Worm (Caenorhabditis elegans) whole organism, late embryonic: ENCODE results near the gene col-177.

Experiments
- C38D4.7 ChIP-seq: fragments of 200-800 bp; sonication (Bioruptor generic); optimal IDR thresholded peaks from 2 replicates; lab custom pipeline; 2018; ENCODE audit warnings: mild to moderate bottlenecking, missing genetic modification characterization, moderate library complexity, missing compliant biosample characterization
- F13H6.1 ChIP-seq: sonication (generic microtip); optimal IDR thresholded peaks from 2 replicates; lab custom pipeline; 2016; ENCODE audit warnings: missing genetic modification characterization, missing compliant biosample characterization
- K02D7.2 ChIP-seq: sonication (generic microtip); optimal IDR thresholded peaks from 2 replicates; lab custom pipeline; 2017; ENCODE audit warnings: mild to moderate bottlenecking, missing genetic modification characterization, missing compliant biosample characterization
- K09A11.1 ChIP-seq: sonication (generic microtip); optimal IDR thresholded peaks from 2 replicates; lab custom pipeline; 2017; ENCODE audit warnings: antibody characterized with exemption, mild to moderate bottlenecking, missing genetic modification characterization, missing compliant biosample characterization; ENCODE audit not compliant: insufficient read depth
- T23F11.4 ChIP-seq: fragments of 200-800 bp; sonication (Bioruptor generic); optimal IDR thresholded peaks from 2 replicates; lab custom pipeline; 2018; ENCODE audit warnings: mild to moderate bottlenecking, missing genetic modification characterization, missing compliant biosample characterization
- Y22D7AL.16 ChIP-seq: sonication (generic microtip); optimal IDR thresholded peaks from 2 replicates; lab custom pipeline; 2016; ENCODE audit warnings: missing genetic modification characterization, missing compliant biosample characterization
- ahr-1 ChIP-seq: sonication (generic microtip); optimal IDR thresholded peaks from 2 replicates; lab custom pipeline; 2016; ENCODE audit warnings: missing genetic modification characterization, missing compliant biosample characterization
- ceh-14 ChIP-seq: sonication (generic microtip); optimal IDR thresholded peaks from 2 replicates; lab custom pipeline; 2016; ENCODE audit warnings: missing genotype, missing genetic modification characterization, missing compliant biosample characterization
- ceh-19 ChIP-seq: fragments of 200-800 bp; sonication (Bioruptor generic); optimal IDR thresholded peaks from 2 replicates; lab custom pipeline; 2018; ENCODE audit warnings: mild to moderate bottlenecking, missing genetic modification characterization, missing compliant biosample characterization
- ceh-2 ChIP-seq: sonication (generic microtip); optimal IDR thresholded peaks from 2 replicates; lab custom pipeline; 2016; ENCODE audit warnings: missing genotype, missing genetic modification characterization, missing compliant biosample characterization
- ceh-22 ChIP-seq: sonication (generic microtip); optimal IDR thresholded peaks from 2 replicates; lab custom pipeline; 2017; ENCODE audit warnings: missing biosample characterization, missing genetic modification characterization
- ceh-24 ChIP-seq: sonication (generic microtip); optimal IDR thresholded peaks from 2 replicates; lab custom pipeline; 2016; ENCODE audit warnings: mild to moderate bottlenecking, missing genetic modification characterization, missing compliant biosample characterization
- ceh-30 ChIP-seq: fragments of 150-350 bp; optimal IDR thresholded peaks from 2 replicates; lab custom pipeline; 2014; ENCODE audit warnings: missing biosample characterization, missing genetic modification characterization
- ceh-31 ChIP-seq: sonication (generic microtip); optimal IDR thresholded peaks from 2 replicates; lab custom pipeline; 2016; ENCODE audit warnings: missing genetic modification characterization, missing compliant biosample characterization
- ceh-34 ChIP-seq: sonication (generic microtip); optimal IDR thresholded peaks from 2 replicates; lab custom pipeline; 2016; ENCODE audit warnings: mild to moderate bottlenecking, missing genetic modification characterization, missing compliant biosample characterization
- ceh-45 ChIP-seq: fragments of 200-800 bp; sonication (Bioruptor generic); IDR thresholded peaks from 2 replicates; pipeline ENCODE4 v1.3.6; 2022; ENCODE audit warnings: missing genetic modification reagents, missing genetic modification characterization, missing compliant biosample characterization
- ceh-48 ChIP-seq: sonication (generic microtip); optimal IDR thresholded peaks from 2 replicates; lab custom pipeline; 2016; ENCODE audit warnings: missing genetic modification characterization, inconsistent platforms, missing compliant biosample characterization
- ceh-6 ChIP-seq: fragments of 200-800 bp; sonication (Bioruptor generic); optimal IDR thresholded peaks from 2 replicates; lab custom pipeline; 2018; ENCODE audit warnings: mild to moderate bottlenecking, missing genetic modification characterization, missing compliant biosample characterization
- dmd-4 ChIP-seq: sonication (generic microtip); optimal IDR thresholded peaks from 2 replicates; lab custom pipeline; 2016; ENCODE audit warnings: borderline replicate concordance, missing genetic modification characterization, missing compliant biosample characterization
- elt-2 ChIP-seq: sonication (generic microtip); optimal IDR thresholded peaks from 2 replicates; lab custom pipeline; 2016; ENCODE audit warnings: missing genetic modification reagents, missing genetic modification characterization, missing compliant biosample characterization
- elt-4 ChIP-seq: sonication (generic microtip); optimal IDR thresholded peaks from 2 replicates; lab custom pipeline; 2016; ENCODE audit warnings: missing genetic modification characterization, missing compliant biosample characterization
- eyg-1 ChIP-seq: sonication (generic microtip); optimal IDR thresholded peaks from 2 replicates; lab custom pipeline; 2016; ENCODE audit warnings: missing genotype, missing genetic modification characterization, missing compliant biosample characterization
- fax-1 ChIP-seq: sonication (generic microtip); optimal IDR thresholded peaks from 2 replicates; lab custom pipeline; 2016; ENCODE audit warnings: missing genotype, missing genetic modification characterization, missing compliant biosample characterization
- fkh-10 ChIP-seq: fragments of 150-350 bp; optimal IDR thresholded peaks from 2 replicates; lab custom pipeline; 2014; ENCODE audit warnings: missing biosample characterization, missing genetic modification reagents, missing genetic modification characterization
- fkh-6 ChIP-seq: sonication (generic microtip); optimal IDR thresholded peaks from 2 replicates; lab custom pipeline; 2016; ENCODE audit warnings: missing genetic modification characterization, missing compliant biosample characterization
- gmeb-2 ChIP-seq: sonication (generic microtip); optimal IDR thresholded peaks from 2 replicates; lab custom pipeline; 2016; ENCODE audit warnings: missing genetic modification characterization, inconsistent platforms, missing compliant biosample characterization
- hlh-13 ChIP-seq: fragments of 200-800 bp; sonication (Bioruptor generic); optimal IDR thresholded peaks from 2 replicates; lab custom pipeline; 2018; ENCODE audit warnings: mild to moderate bottlenecking, missing genetic modification characterization, missing compliant biosample characterization
- hlh-15 ChIP-seq: sonication (generic microtip); optimal IDR thresholded peaks from 2 replicates; lab custom pipeline; 2016; ENCODE audit warnings: missing genetic modification characterization, missing compliant biosample characterization
- hlh-30 ChIP-seq: sonication (generic microtip); optimal IDR thresholded peaks from 2 replicates; lab custom pipeline; 2017; ENCODE audit warnings: antibody characterized with exemption, missing genetic modification characterization, missing compliant biosample characterization; ENCODE audit not compliant: insufficient read depth
- hlh-8 ChIP-seq: sonication (generic microtip); optimal IDR thresholded peaks from 2 replicates; lab custom pipeline; 2016; ENCODE audit warnings: missing genotype, missing genetic modification characterization, missing compliant biosample characterization
- lim-6 ChIP-seq: sonication (generic microtip); optimal IDR thresholded peaks from 2 replicates; lab custom pipeline; 2016; ENCODE audit warnings: missing genetic modification characterization, missing compliant biosample characterization
- lin-11 ChIP-seq: fragments of 200-800 bp; sonication (Bioruptor generic); optimal IDR thresholded peaks from 2 replicates; lab custom pipeline; 2018; ENCODE audit warnings: mild to moderate bottlenecking, missing genetic modification characterization, missing compliant biosample characterization
- madf-2 ChIP-seq: sonication (generic microtip); optimal IDR thresholded peaks from 2 replicates; lab custom pipeline; 2017; ENCODE audit warnings: missing genetic modification characterization, missing compliant biosample characterization
- nfya-1 ChIP-seq: sonication (generic microtip); optimal IDR thresholded peaks from 2 replicates; lab custom pipeline; 2017; ENCODE audit warnings: missing genetic modification characterization, mild to moderate bottlenecking, missing compliant biosample characterization, antibody characterized with exemption, moderate library complexity
- npax-4 ChIP-seq: sonication (generic microtip); optimal IDR thresholded peaks from 2 replicates; lab custom pipeline; 2016; ENCODE audit warnings: missing genetic modification characterization, missing compliant biosample characterization
- pag-3 ChIP-seq: sonication (generic microtip); optimal IDR thresholded peaks from 2 replicates; lab custom pipeline; 2016; ENCODE audit warnings: missing compliant biosample characterization, missing genetic modification characterization, borderline replicate concordance
- pat-9 ChIP-seq: fragments of 200-800 bp; sonication (Bioruptor generic); optimal IDR thresholded peaks from 2 replicates; lab custom pipeline; 2018; ENCODE audit warnings: mild to moderate bottlenecking, missing genetic modification characterization, moderate library complexity, missing compliant biosample characterization
- pha-2 ChIP-seq: sonication (generic microtip); optimal IDR thresholded peaks from 2 replicates; lab custom pipeline; 2017; ENCODE audit warnings: mild to moderate bottlenecking, missing genetic modification characterization, missing compliant biosample characterization
- pha-4 ChIP-seq: fragments of 150-350 bp; optimal IDR thresholded peaks from 2 replicates; lab custom pipeline; 2018; ENCODE audit warnings: missing biosample characterization, missing genetic modification reagents, missing genetic modification characterization
- pqm-1 ChIP-seq: sonication (generic microtip); optimal IDR thresholded peaks from 2 replicates; lab custom pipeline; 2016; ENCODE audit warnings: missing genetic modification characterization, missing compliant biosample characterization
- ref-2 ChIP-seq: sonication (generic microtip); optimal IDR thresholded peaks from 2 replicates; lab custom pipeline; 2016; ENCODE audit warnings: missing genetic modification characterization, missing compliant biosample characterization
- rnt-1 ChIP-seq: sonication (generic microtip); optimal IDR thresholded peaks from 2 replicates; lab custom pipeline; 2016; ENCODE audit warnings: missing genetic modification characterization, missing compliant biosample characterization
- sdc-2 ChIP-seq: sonication (generic microtip); optimal IDR thresholded peaks from 2 replicates; lab custom pipeline; 2016; ENCODE audit warnings: missing genotype, missing genetic modification characterization, missing compliant biosample characterization
- sox-2 ChIP-seq: fragments of 200-800 bp; sonication (Bioruptor generic); IDR thresholded peaks from 2 replicates; pipeline ENCODE4 v1.3.6; 2022; ENCODE audit warnings: missing genetic modification reagents, missing genetic modification characterization, missing compliant biosample characterization
- sox-4 ChIP-seq: sonication (generic microtip); optimal IDR thresholded peaks from 2 replicates; lab custom pipeline; 2017; ENCODE audit warnings: mild to moderate bottlenecking, missing genetic modification characterization, inconsistent platforms, missing compliant biosample characterization
- tbx-2 ChIP-seq: sonication (generic microtip); optimal IDR thresholded peaks from 2 replicates; lab custom pipeline; 2016; ENCODE audit warnings: missing genetic modification characterization, missing compliant biosample characterization
- tbx-7 ChIP-seq: sonication (generic microtip); optimal IDR thresholded peaks from 2 replicates; lab custom pipeline; 2016; ENCODE audit warnings: missing genotype, missing genetic modification characterization, missing compliant biosample characterization
- ttx-3 ChIP-seq: sonication (generic microtip); optimal IDR thresholded peaks from 2 replicates; lab custom pipeline; 2016; ENCODE audit warnings: missing genetic modification reagents, missing genetic modification characterization, missing compliant biosample characterization
- unc-3 ChIP-seq, 2 experiments: fragments of 200-800 bp in 1 of 2; sonication (Bioruptor generic) in 1 of 2; sonication (generic microtip) in 1 of 2; conservative IDR thresholded peaks in 1 of 2; optimal IDR thresholded peaks in 1 of 2; 2 replicates each; pipeline versions ENCODE4 v1.3.6 to Lab custom; 2016 to 2022; ENCODE audit warnings: missing compliant biosample characterization in 2 of 2, missing genetic modification characterization in 2 of 2, missing genetic modification reagents in 1 of 2
- unc-86 ChIP-seq: sonication (generic microtip); optimal IDR thresholded peaks from 2 replicates; lab custom pipeline; 2016; ENCODE audit warnings: missing genetic modification characterization, missing compliant biosample characterization
- zip-5 ChIP-seq: sonication (generic microtip); optimal IDR thresholded peaks from 2 replicates; lab custom pipeline; 2016; ENCODE audit warnings: missing genetic modification characterization, missing compliant biosample characterization
- ztf-16 ChIP-seq: sonication (generic microtip); optimal IDR thresholded peaks from 2 replicates; lab custom pipeline; 2017; ENCODE audit warnings: missing genetic modification characterization, missing compliant biosample characterization

col-177 gene

DNA sequence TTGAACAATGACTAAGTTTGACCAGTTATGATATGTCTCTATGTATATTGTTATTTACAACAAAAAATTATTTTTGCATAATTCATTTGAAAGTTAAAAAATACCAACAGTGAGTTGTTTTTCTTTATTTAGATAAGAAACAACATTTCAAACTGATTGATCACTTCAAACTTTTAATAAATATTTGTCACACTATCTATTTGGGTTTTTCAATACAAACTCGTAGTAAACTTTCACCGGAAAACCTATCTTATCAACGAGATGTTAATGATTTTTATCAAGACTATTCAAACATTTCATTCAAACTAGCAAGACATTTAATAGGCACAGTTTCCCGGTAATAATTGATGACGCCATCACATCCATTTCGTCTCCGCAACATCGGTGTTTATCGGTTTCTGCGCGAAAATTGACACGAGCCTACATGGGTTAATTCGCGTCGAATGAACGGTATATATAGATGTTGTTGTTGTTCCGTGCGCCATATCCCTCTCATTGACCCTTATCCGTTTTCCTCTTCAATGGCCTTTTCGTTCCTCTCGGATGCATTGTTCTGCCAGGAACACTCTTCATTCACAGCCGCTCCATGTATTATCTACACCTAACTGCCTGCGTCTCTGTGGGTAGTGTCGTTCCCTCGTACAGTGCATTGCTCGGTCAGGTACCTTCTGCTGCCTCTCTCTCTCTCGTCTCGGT, 11.3 kb downstream of the col-177 start:
- TF ChIP-seq pha-4 (tag; lab: Kevin White, UChicago) (no peak), npax-4 (tag; lab: Kevin White, UChicago) (no peak), sdc-2 (tag; lab: Kevin White, UChicago) (peak; percentile 52), tbx-2 (tag; lab: Kevin White, UChicago) (peak; percentile 69), T23F11.4 (GFP tag; lab: Kevin White, UChicago) (no peak), ceh-34 (tag; lab: Kevin White, UChicago) (no peak), ceh-14 (tag; lab: Kevin White, UChicago) (no peak), K09A11.1 (no peak), ztf-16 (tag; lab: Kevin White, UChicago) (no peak), hlh-8 (no peak), C38D4.7 (no peak), F13H6.1 (tag; lab: Kevin White, UChicago) (no peak), ceh-48 (tag; lab: Kevin White, UChicago) (no peak), ref-2 (tag; lab: Kevin White, UChicago) (peak; percentile 78), unc-3 (GFP tag; conservative IDR thresholded peaks at IDR 0.05; lab: Robert Waterston, UW) (no peak), unc-3 (tag; optimal IDR thresholded peaks at IDR 0.05; lab: Kevin White, UChicago) (no peak), ceh-6 (GFP tag; lab: Kevin White, UChicago) (no peak), elt-4 (tag; lab: Kevin White, UChicago) (no peak), ttx-3 (no peak), lin-11 (tag; lab: Kevin White, UChicago) (no peak), hlh-30 (tag; lab: Kevin White, UChicago) (no peak), hlh-13 (GFP tag; lab: Kevin White, UChicago) (no peak), pat-9 (tag; lab: Kevin White, UChicago) (no peak), K02D7.2 (no peak), ceh-24 (tag; lab: Kevin White, UChicago) (no peak), fkh-10 (GFP tag; lab: Kevin White, UChicago) (no peak), zip-5 (tag; lab: Kevin White, UChicago) (no peak), dmd-4 (tag; lab: Kevin White, UChicago) (no peak), fax-1 (no peak), ceh-19 (GFP tag; lab: Kevin White, UChicago) (no peak), pha-2 (tag; lab: Kevin White, UChicago) (no peak), ceh-45 (GFP tag; lab: Robert Waterston, UW) (no peak), hlh-15 (tag; lab: Kevin White, UChicago) (no peak), ceh-30 (tag; lab: Kevin White, UChicago) (no peak), rnt-1 (tag; lab: Kevin White, UChicago) (no peak), ceh-2 (tag; lab: Kevin White, UChicago) (peak; percentile 40), eyg-1 (tag; lab: Kevin White, UChicago) (no peak), pag-3 (no peak), nfya-1 (tag; lab: Kevin White, UChicago) (peak; percentile 23), fkh-6 (peak; percentile 20), sox-4 (no peak), elt-2 (no peak), ahr-1 (no peak), ceh-31 (tag; lab: Kevin White, UChicago) (peak; percentile 64), tbx-7 (no peak), gmeb-2 (tag; lab: Kevin White, UChicago) (no peak), ceh-22 (no peak), Y22D7AL.16 (no peak), pqm-1 (tag; lab: Kevin White, UChicago) (no peak), sox-2 (GFP tag; lab: Robert Waterston, UW) (peak; percentile 67), lim-6 (tag; lab: Kevin White, UChicago) (no peak), unc-86 (tag; lab: Kevin White, UChicago) (no peak), madf-2 (tag; lab: Kevin White, UChicago) (no peak)
